Worm (Caenorhabditis elegans) whole organism, L1 larva: Measurements from ENCODE around the gene Y62H9A.3.
A peak's percentile ranks its signal among the peaks of the same experiment; 100 is the strongest.

Experiments
- C04F5.9 ChIP-seq: sonication (generic microtip); optimal IDR thresholded peaks from 2 replicates; lab custom pipeline; 2016; ENCODE audit warnings: missing genetic modification characterization, missing compliant biosample characterization
- C34B4.2 ChIP-seq: sonication (generic microtip); optimal IDR thresholded peaks from 2 replicates; lab custom pipeline; 2017; ENCODE audit warnings: mild to moderate bottlenecking, missing genetic modification characterization, missing compliant biosample characterization
- Y116A8C.19 ChIP-seq: sonication (generic microtip); optimal IDR thresholded peaks from 2 replicates; lab custom pipeline; 2016; ENCODE audit warnings: missing compliant biosample characterization, missing genetic modification characterization, borderline replicate concordance
- alr-1 ChIP-seq: fragments of 200-800 bp; sonication (Bioruptor generic); optimal IDR thresholded peaks from 2 replicates; lab custom pipeline; 2018; ENCODE audit warnings: borderline replicate concordance, mild to moderate bottlenecking, missing genetic modification characterization, missing compliant biosample characterization
- aly-2 ChIP-seq: fragments of 150-350 bp; optimal IDR thresholded peaks from 2 replicates; lab custom pipeline; 2014; ENCODE audit warnings: missing biosample characterization, missing genetic modification characterization
- ama-1 ChIP-seq: fragments of 150-350 bp; optimal IDR thresholded peaks from 2 replicates; lab custom pipeline; 2014
- blmp-1 ChIP-seq: fragments of 150-350 bp; optimal IDR thresholded peaks from 2 replicates; lab custom pipeline; 2014; ENCODE audit warnings: missing biosample characterization, missing genetic modification characterization
- ceh-63 ChIP-seq: fragments of 200-800 bp; sonication (Bioruptor generic); optimal IDR thresholded peaks from 2 replicates; lab custom pipeline; 2018; ENCODE audit warnings: mild to moderate bottlenecking, missing genetic modification characterization, missing compliant biosample characterization
- ceh-8 ChIP-seq: fragments of 200-800 bp; sonication (Bioruptor generic); optimal IDR thresholded peaks from 2 replicates; lab custom pipeline; 2018; ENCODE audit warnings: mild to moderate bottlenecking, missing genetic modification characterization, moderate library complexity, missing compliant biosample characterization
- ceh-88 ChIP-seq: fragments of 200-800 bp; sonication (Bioruptor generic); IDR thresholded peaks from 2 replicates; pipeline ENCODE4 v1.3.6; 2022; ENCODE audit warnings: missing genetic modification characterization, missing compliant biosample characterization
- ces-1 ChIP-seq: fragments of 150-350 bp; optimal IDR thresholded peaks from 2 replicates; lab custom pipeline; 2014; ENCODE audit warnings: missing biosample characterization, missing genetic modification reagents, missing genetic modification characterization
- dpl-1 ChIP-seq, 3 experiments: fragments of 150-350 bp in 2 of 3; sonication (generic microtip) in 1 of 3; optimal IDR thresholded peaks; 2 replicates each; lab custom pipeline; 2014 to 2017; ENCODE audit warnings: missing biosample characterization in 3 of 3, missing genetic modification characterization in 3 of 3, missing genetic modification reagents in 3 of 3
- efl-1 ChIP-seq, 4 experiments: fragments of 150-350 bp; optimal IDR thresholded peaks in 3 of 4; peaks in 1 of 4; 1 replicate in 1 of 4; 2 replicates in 3 of 4; lab custom pipeline; 2014; ENCODE audit warnings: missing biosample characterization in 2 of 4, missing genetic modification characterization in 2 of 4, missing genetic modification reagents in 2 of 4
- efl-3 ChIP-seq: fragments of 200-800 bp; sonication (Bioruptor generic); optimal IDR thresholded peaks from 2 replicates; lab custom pipeline; 2018; ENCODE audit warnings: mild to moderate bottlenecking, missing genetic modification characterization, missing compliant biosample characterization
- egl-13 ChIP-seq: sonication (generic microtip); optimal IDR thresholded peaks from 2 replicates; lab custom pipeline; 2016; ENCODE audit warnings: missing genotype, missing genetic modification reagents, missing genetic modification characterization, missing compliant biosample characterization
- egl-27 ChIP-seq, 2 experiments: fragments of 150-350 bp in 1 of 2; sonication (generic microtip); optimal IDR thresholded peaks; 3 replicates each; lab custom pipeline; 2017 to 2018; ENCODE audit warnings: missing biosample characterization in 2 of 2, missing genetic modification characterization in 2 of 2, missing genetic modification reagents in 2 of 2
- elt-2 ChIP-seq: sonication (generic microtip); optimal IDR thresholded peaks from 2 replicates; lab custom pipeline; 2016; ENCODE audit warnings: missing genetic modification characterization, mild to moderate bottlenecking, inconsistent platforms, missing compliant biosample characterization, missing genetic modification reagents
- fkh-8 ChIP-seq: sonication (generic microtip); optimal IDR thresholded peaks from 2 replicates; lab custom pipeline; 2016; ENCODE audit warnings: mild to moderate bottlenecking, missing genetic modification characterization, missing compliant biosample characterization
- fos-1 ChIP-seq: fragments of 150-350 bp; optimal IDR thresholded peaks from 2 replicates; lab custom pipeline; 2014; ENCODE audit warnings: missing biosample characterization, missing genetic modification characterization
- hpl-2 ChIP-seq: fragments of 150-350 bp; optimal IDR thresholded peaks from 2 replicates; lab custom pipeline; 2014; ENCODE audit warnings: missing biosample characterization, missing genetic modification reagents, missing genetic modification characterization
- irx-1 ChIP-seq: sonication (generic microtip); optimal IDR thresholded peaks from 2 replicates; lab custom pipeline; 2016; ENCODE audit warnings: missing genetic modification characterization, missing compliant biosample characterization
- lin-13 ChIP-seq: fragments of 150-350 bp; optimal IDR thresholded peaks from 2 replicates; lab custom pipeline; 2014; ENCODE audit warnings: missing biosample characterization, missing genetic modification reagents, missing genetic modification characterization
- lin-39 ChIP-seq: fragments of 150-350 bp; optimal IDR thresholded peaks from 2 replicates; lab custom pipeline; 2014; ENCODE audit warnings: missing biosample characterization, missing genetic modification reagents, missing genetic modification characterization
- lir-3 ChIP-seq: sonication (generic microtip); optimal IDR thresholded peaks from 2 replicates; lab custom pipeline; 2016; ENCODE audit warnings: mild to moderate bottlenecking, missing genetic modification characterization, moderate library complexity, missing compliant biosample characterization; ENCODE audit not compliant: poor library complexity
- lsy-2 ChIP-seq, 2 experiments: fragments of 150-350 bp; optimal IDR thresholded peaks; 2 replicates each; lab custom pipeline; 2014; ENCODE audit warnings: missing biosample characterization in 2 of 2, missing genetic modification characterization in 2 of 2
- mab-9 ChIP-seq: fragments of 200-800 bp; sonication (Bioruptor generic); IDR thresholded peaks from 2 replicates; pipeline ENCODE4 v1.3.6; 2022; ENCODE audit warnings: missing genetic modification reagents, missing genetic modification characterization, missing compliant biosample characterization
- mef-2 ChIP-seq: fragments of 150-350 bp; optimal IDR thresholded peaks from 2 replicates; lab custom pipeline; 2014; ENCODE audit warnings: missing biosample characterization, missing genetic modification characterization
- mep-1 ChIP-seq: fragments of 150-350 bp; optimal IDR thresholded peaks from 2 replicates; lab custom pipeline; 2014; ENCODE audit warnings: missing biosample characterization, missing genetic modification characterization
- nhr-11 ChIP-seq: fragments of 150-350 bp; optimal IDR thresholded peaks from 2 replicates; lab custom pipeline; 2014; ENCODE audit warnings: missing biosample characterization, missing genetic modification characterization
- nhr-237 ChIP-seq: fragments of 150-350 bp; optimal IDR thresholded peaks from 2 replicates; lab custom pipeline; 2014; ENCODE audit warnings: missing biosample characterization, missing genetic modification characterization
- nhr-28 ChIP-seq: fragments of 150-350 bp; optimal IDR thresholded peaks from 2 replicates; lab custom pipeline; 2014; ENCODE audit warnings: missing biosample characterization, missing genetic modification characterization
- nhr-71 ChIP-seq: sonication (generic microtip); optimal IDR thresholded peaks from 2 replicates; lab custom pipeline; 2016; ENCODE audit warnings: mild to moderate bottlenecking, missing genetic modification characterization, moderate library complexity, missing compliant biosample characterization
- nhr-76 ChIP-seq: sonication (generic microtip); optimal IDR thresholded peaks from 2 replicates; lab custom pipeline; 2017; ENCODE audit warnings: missing biosample characterization, missing genetic modification characterization
- nhr-84 ChIP-seq: sonication (generic microtip); optimal IDR thresholded peaks from 2 replicates; lab custom pipeline; 2017; ENCODE audit warnings: missing biosample characterization, missing genetic modification characterization
- nhr-85 ChIP-seq: sonication (generic microtip); peaks from one replicate; lab custom pipeline; 2016; ENCODE audit warnings: missing genetic modification characterization, inconsistent platforms, missing compliant biosample characterization
- pag-3 ChIP-seq: sonication (generic microtip); optimal IDR thresholded peaks from 2 replicates; lab custom pipeline; 2017; ENCODE audit warnings: missing genetic modification characterization, mild to moderate bottlenecking, missing compliant biosample characterization, antibody characterized with exemption, borderline replicate concordance; ENCODE audit not compliant: insufficient read depth
- pax-3 ChIP-seq: fragments of 200-800 bp; sonication (Bioruptor generic); optimal IDR thresholded peaks from 2 replicates; lab custom pipeline; 2018; ENCODE audit warnings: mild to moderate bottlenecking, missing genetic modification characterization, moderate library complexity, missing compliant biosample characterization
- pqm-1 ChIP-seq: sonication (generic microtip); optimal IDR thresholded peaks from 3 replicates; lab custom pipeline; 2017; ENCODE audit warnings: missing biosample characterization, missing genetic modification characterization
- rnt-1 ChIP-seq: sonication (generic microtip); optimal IDR thresholded peaks from 2 replicates; lab custom pipeline; 2016; ENCODE audit warnings: mild to moderate bottlenecking, missing genetic modification characterization, moderate library complexity, missing compliant biosample characterization
- skn-1 ChIP-seq: fragments of 150-350 bp; optimal IDR thresholded peaks from 2 replicates; lab custom pipeline; 2014; ENCODE audit warnings: missing biosample characterization, missing genetic modification characterization
- snpc-4 ChIP-seq: fragments of 150-350 bp; optimal IDR thresholded peaks from 2 replicates; lab custom pipeline; 2014; ENCODE audit warnings: missing biosample characterization, missing genetic modification characterization
- snu-23 ChIP-seq: sonication (generic microtip); optimal IDR thresholded peaks from 2 replicates; lab custom pipeline; 2016; ENCODE audit warnings: missing genetic modification characterization, missing compliant biosample characterization
- sptf-1 ChIP-seq: fragments of 150-350 bp; optimal IDR thresholded peaks from 2 replicates; lab custom pipeline; 2014; ENCODE audit warnings: missing biosample characterization, missing genetic modification characterization
- swsn-7 ChIP-seq: sonication (generic microtip); optimal IDR thresholded peaks from 2 replicates; lab custom pipeline; 2016; ENCODE audit warnings: missing genetic modification characterization, missing compliant biosample characterization
- tlp-1 ChIP-seq: fragments of 150-350 bp; optimal IDR thresholded peaks from 2 replicates; lab custom pipeline; 2014; ENCODE audit warnings: missing biosample characterization, missing genetic modification characterization
- unc-130 ChIP-seq: fragments of 150-350 bp; optimal IDR thresholded peaks from 2 replicates; lab custom pipeline; 2017; ENCODE audit warnings: missing biosample characterization, missing genetic modification characterization, inconsistent platforms
- unc-86 ChIP-seq: sonication (generic microtip); optimal IDR thresholded peaks from 2 replicates; lab custom pipeline; 2016; ENCODE audit warnings: missing genetic modification characterization, missing compliant biosample characterization
- unc-98 ChIP-seq: fragments of 200-800 bp; sonication (Bioruptor generic); IDR thresholded peaks from 2 replicates; pipeline ENCODE4 v1.3.6; 2022; ENCODE audit warnings: missing genetic modification characterization, missing compliant biosample characterization
- vab-15 ChIP-seq: sonication (generic microtip); optimal IDR thresholded peaks from 2 replicates; lab custom pipeline; 2017; ENCODE audit warnings: missing genotype, mild to moderate bottlenecking, missing genetic modification characterization, missing compliant biosample characterization
- zag-1 ChIP-seq: fragments of 150-350 bp; optimal IDR thresholded peaks from 2 replicates; lab custom pipeline; 2014; ENCODE audit warnings: missing biosample characterization, missing genetic modification characterization
- ztf-11 ChIP-seq, 2 experiments: sonication (generic microtip); optimal IDR thresholded peaks; 2 replicates each; lab custom pipeline; 2016 to 2017; ENCODE audit warnings: missing genetic modification characterization in 2 of 2, missing biosample characterization in 1 of 2, missing compliant biosample characterization in 1 of 2

Gene Y62H9A.3

DNA sequence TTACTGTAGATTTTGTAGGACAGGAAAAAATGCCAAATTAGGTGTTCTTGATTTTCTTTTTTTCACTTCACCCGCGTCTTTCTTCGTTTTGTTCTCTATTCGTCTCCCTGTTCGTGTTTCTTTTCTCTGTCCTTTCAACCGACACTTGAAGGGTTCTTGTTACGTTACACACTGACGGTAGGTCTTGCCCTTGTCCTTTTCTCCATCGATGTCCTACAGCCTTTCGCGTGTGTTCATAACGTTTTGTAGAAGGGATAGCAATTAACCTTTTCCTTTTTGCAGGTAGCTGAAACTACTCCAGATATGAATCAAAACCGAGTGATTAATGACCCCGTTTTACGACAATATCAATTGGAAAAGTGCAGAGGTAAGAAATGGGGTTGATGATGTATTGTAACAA lies 44.4 kb upstream of the Y62H9A.3 start, which contains the start of gene F55G7.1 (continued):
- no peak for TF ChIP-seq zag-1 (tag; lab: Kevin White, UChicago)
- TF ChIP-seq snu-23 (GFP tag; lab: Kevin White, UChicago), result peak; percentile 79
- TF ChIP-seq efl-1 (optimal IDR thresholded peaks at IDR 0.05; lab: Kevin White, UChicago), result peak; percentile 34 to 37
- TF ChIP-seq efl-1 (GFP tag; optimal IDR thresholded peaks at IDR 0.05 in 1 of 2; lab: Kevin White, UChicago), result peak in 1 of 2 experiments; percentile 72
- no peak for TF ChIP-seq ama-1 (lab: Kevin White, UChicago)
- TF ChIP-seq Y116A8C.19, result no peak
- no peak for TF ChIP-seq C04F5.9 (tag; lab: Kevin White, UChicago)
- peak; percentile 32 for TF ChIP-seq swsn-7
- no peak for TF ChIP-seq aly-2
- TF ChIP-seq sptf-1 (tag; lab: Kevin White, UChicago), result no peak
- TF ChIP-seq nhr-76, result no peak
- no peak for TF ChIP-seq snpc-4
- no peak for TF ChIP-seq pag-3
- no peak for TF ChIP-seq nhr-237
- no peak for TF ChIP-seq alr-1
- no peak for TF ChIP-seq pax-3 (tag; lab: Kevin White, UChicago)
- TF ChIP-seq ceh-63 (GFP tag; lab: Kevin White, UChicago), result no peak
- TF ChIP-seq ztf-11 (tag; optimal IDR thresholded peaks at IDR 0.05; lab: Kevin White, UChicago), result no peak
- TF ChIP-seq efl-3 (GFP tag; lab: Kevin White, UChicago), result no peak
- TF ChIP-seq nhr-71, result peak; percentile 49
- no peak for TF ChIP-seq unc-86 (tag; lab: Kevin White, UChicago)
- no peak for TF ChIP-seq nhr-84 (tag; lab: Kevin White, UChicago)
- TF ChIP-seq ceh-8 (GFP tag; lab: Kevin White, UChicago), result no peak
- TF ChIP-seq ces-1 (GFP tag; lab: Kevin White, UChicago), result no peak
- TF ChIP-seq pqm-1 (tag; lab: Kevin White, UChicago), result no peak
- TF ChIP-seq mep-1 (tag; lab: Kevin White, UChicago), result peak; percentile 65
- TF ChIP-seq nhr-28 (tag; lab: Kevin White, UChicago), result no peak
- TF ChIP-seq vab-15 (tag; lab: Kevin White, UChicago), result no peak
- TF ChIP-seq egl-13, result no peak
- TF ChIP-seq ceh-88 (GFP tag; lab: Robert Waterston, UW), result no peak
- peak; percentile 5 for TF ChIP-seq lin-39 (tag; lab: Kevin White, UChicago)
- TF ChIP-seq skn-1 (tag; lab: Kevin White, UChicago), result peak; percentile 22
- no peak for TF ChIP-seq lsy-2 (tag; optimal IDR thresholded peaks at IDR 0.05; lab: Kevin White, UChicago)
- TF ChIP-seq mef-2 (tag; lab: Kevin White, UChicago), result no peak
- no peak for TF ChIP-seq C34B4.2 (tag; lab: Kevin White, UChicago)
- TF ChIP-seq fkh-8 (tag; lab: Kevin White, UChicago), result no peak
- TF ChIP-seq lir-3, result no peak
- TF ChIP-seq elt-2 (tag; lab: Kevin White, UChicago), result no peak
- TF ChIP-seq unc-98 (GFP tag; lab: Robert Waterston, UW), result no peak
- no peak for TF ChIP-seq nhr-11 (tag; lab: Kevin White, UChicago)
- no peak for TF ChIP-seq egl-27 (tag; optimal IDR thresholded peaks at IDR 0.05; lab: Kevin White, UChicago)
- TF ChIP-seq mab-9 (GFP tag; lab: Robert Waterston, UW), result no peak
- no peak for TF ChIP-seq dpl-1 (GFP tag; optimal IDR thresholded peaks at IDR 0.05; lab: Kevin White, UChicago)
- TF ChIP-seq unc-130 (tag; lab: Kevin White, UChicago), result no peak
- TF ChIP-seq nhr-85 (tag; lab: Kevin White, UChicago), result peak; percentile 75
- peak; percentile 32 for TF ChIP-seq blmp-1 (tag; lab: Kevin White, UChicago)
- no peak for TF ChIP-seq tlp-1 (tag; lab: Kevin White, UChicago)
- TF ChIP-seq rnt-1 (tag; lab: Kevin White, UChicago), result peak; percentile 66
- TF ChIP-seq irx-1 (tag; lab: Kevin White, UChicago), result peak; percentile 32
- TF ChIP-seq hpl-2 (GFP tag; lab: Kevin White, UChicago), result peak; percentile 13
- TF ChIP-seq lin-13 (GFP tag; lab: Kevin White, UChicago), result no peak
- no peak for TF ChIP-seq fos-1 (tag; lab: Kevin White, UChicago)
